Fruit fly (Drosophila melanogaster) S2 (cell line): ENCODE results near the gene CG12010.

Experiments
- CG8478 ChIP-seq: fragments of >200 bp; optimal IDR thresholded peaks from 2 replicates; lab custom pipeline; 2018
- CTCF ChIP-seq, 2 experiments: fragments of >200 bp; optimal IDR thresholded peaks; 2 replicates each; lab custom pipeline; 2018

DNA sequence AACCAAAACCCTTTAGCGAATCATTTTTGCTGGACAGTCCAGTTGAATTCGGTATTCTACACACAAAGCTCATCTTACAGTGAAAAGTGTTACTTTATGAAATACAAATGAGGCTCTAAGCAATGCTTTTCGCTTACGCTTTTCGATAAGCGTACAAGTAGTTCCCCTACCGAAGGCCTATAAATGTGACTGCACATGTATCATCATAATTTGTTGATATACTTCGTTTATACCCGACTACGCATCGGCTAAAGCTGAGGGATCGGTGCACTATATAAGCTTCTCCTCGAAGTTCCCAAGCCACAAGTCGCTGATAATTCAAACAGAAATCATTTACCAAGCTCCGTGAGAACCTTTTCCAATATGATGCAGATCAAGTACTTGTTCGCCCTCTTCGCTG is 4.8 kb upstream of the CG12010 start, which contains the start of gene Drs:
- TF ChIP-seq CG8478 (lab: Kevin White, UChicago) (no peak), CTCF (optimal IDR thresholded peaks at IDR 0.05; lab: Kevin White, UChicago) (no peak)
